Worm (Caenorhabditis elegans) whole organism, L4 larva: ENCODE data around the gene F54D5.3.
"Not testable (repeated sequence)": the region's sequence is repeated elsewhere in the genome, so short reads cannot be mapped to it uniquely, and the experiment has no call there.

ENCODE experiments used
- D1046.2 ChIP-seq: fragments of 200-800 bp; sonication (Bioruptor generic); IDR thresholded peaks from 2 replicates; pipeline ENCODE4 v1.3.6; 2022; ENCODE audit warnings: missing genetic modification characterization, missing compliant biosample characterization
- F37D6.2 ChIP-seq: sonication (generic microtip); optimal IDR thresholded peaks from 2 replicates; lab custom pipeline; 2016; ENCODE audit warnings: mild to moderate bottlenecking, missing genetic modification characterization, missing compliant biosample characterization
- F49E8.2 ChIP-seq: sonication (generic microtip); optimal IDR thresholded peaks from 2 replicates; lab custom pipeline; 2016; ENCODE audit warnings: missing compliant biosample characterization, mild to moderate bottlenecking, missing genetic modification characterization, borderline replicate concordance
- T26A8.4 ChIP-seq: fragments of 200-800 bp; sonication (Bioruptor generic); IDR thresholded peaks from 2 replicates; pipeline ENCODE4 v1.3.6; 2022; ENCODE audit warnings: missing genetic modification characterization, missing compliant biosample characterization
- Y105C5A.15 ChIP-seq: fragments of 200-800 bp; sonication (Bioruptor generic); IDR thresholded peaks from 2 replicates; pipeline ENCODE4 v1.3.6; 2022; ENCODE audit warnings: missing genetic modification characterization, missing compliant biosample characterization
- Y48G9A.11 ChIP-seq: fragments of 200-800 bp; sonication (Bioruptor generic); IDR thresholded peaks from 2 replicates; pipeline ENCODE4 v1.3.6; 2022; ENCODE audit warnings: missing genetic modification reagents, missing genetic modification characterization, missing compliant biosample characterization
- Y75B8A.6 ChIP-seq: fragments of 200-800 bp; sonication (Bioruptor generic); IDR thresholded peaks from 2 replicates; pipeline ENCODE4 v1.3.6; 2022; ENCODE audit warnings: missing genetic modification reagents, missing genetic modification characterization, missing compliant biosample characterization
- ZK337.2 ChIP-seq: fragments of 200-800 bp; sonication (Bioruptor generic); IDR thresholded peaks from 2 replicates; pipeline ENCODE4 v1.3.6; 2022; ENCODE audit warnings: missing genetic modification reagents, missing genetic modification characterization, missing compliant biosample characterization
- ceh-20 ChIP-seq: fragments of 200-800 bp; sonication (Bioruptor generic); IDR thresholded peaks from 2 replicates; pipeline ENCODE4 v1.3.6; 2022; ENCODE audit warnings: missing genetic modification reagents, missing genetic modification characterization, missing compliant biosample characterization
- ceh-44 ChIP-seq: fragments of 200-800 bp; sonication (Bioruptor generic); IDR thresholded peaks from 2 replicates; pipeline ENCODE4 v1.3.6; 2022; ENCODE audit warnings: missing genetic modification reagents, missing genetic modification characterization, missing compliant biosample characterization
- ces-1 ChIP-seq: fragments of 150-350 bp; sonication (generic microtip); optimal IDR thresholded peaks from 4 replicates; lab custom pipeline; 2014; ENCODE audit warnings: missing biosample characterization, missing genetic modification reagents, missing genetic modification characterization
- daf-16 ChIP-seq, 3 experiments: sonication (generic microtip); optimal IDR thresholded peaks; 2 replicates each; lab custom pipeline; 2016 to 2017; ENCODE audit warnings: missing genetic modification characterization in 3 of 3, missing genetic modification reagents in 3 of 3, mild to moderate bottlenecking in 2 of 3, missing compliant biosample characterization in 2 of 3, missing biosample characterization in 1 of 3, moderate library complexity in 1 of 3
- dpl-1 ChIP-seq: fragments of 150-350 bp; optimal IDR thresholded peaks from 2 replicates; lab custom pipeline; 2014; ENCODE audit warnings: missing biosample characterization, missing genetic modification reagents, missing genetic modification characterization
- duxl-1 ChIP-seq: sonication (generic microtip); optimal IDR thresholded peaks from 2 replicates; lab custom pipeline; 2016; ENCODE audit warnings: mild to moderate bottlenecking, missing genetic modification characterization, moderate library complexity, missing compliant biosample characterization; ENCODE audit not compliant: poor library complexity
- egl-43 ChIP-seq: fragments of 200-800 bp; sonication (Bioruptor generic); IDR thresholded peaks from 2 replicates; pipeline ENCODE4 v1.3.6; 2022; ENCODE audit warnings: missing genetic modification reagents, missing genetic modification characterization, missing compliant biosample characterization
- hif-1 ChIP-seq, 2 experiments: sonication (generic microtip); optimal IDR thresholded peaks; 2 replicates each; lab custom pipeline; 2016 to 2017; ENCODE audit warnings: missing compliant biosample characterization in 2 of 2, missing genetic modification characterization in 2 of 2, missing genetic modification reagents in 2 of 2, missing genotype in 2 of 2, mild to moderate bottlenecking in 1 of 2
- hlh-11 ChIP-seq: fragments of 200-800 bp; sonication (Bioruptor generic); optimal IDR thresholded peaks from 2 replicates; lab custom pipeline; 2018; ENCODE audit warnings: mild to moderate bottlenecking, missing genetic modification characterization, missing compliant biosample characterization
- hlh-30 ChIP-seq: sonication (generic microtip); optimal IDR thresholded peaks from 2 replicates; lab custom pipeline; 2017; ENCODE audit warnings: antibody characterized with exemption, mild to moderate bottlenecking, missing genetic modification characterization, missing compliant biosample characterization; ENCODE audit not compliant: insufficient read depth
- hmg-1.1 ChIP-seq: fragments of 200-800 bp; sonication (Bioruptor generic); IDR thresholded peaks from 2 replicates; pipeline ENCODE4 v1.3.6; 2022; ENCODE audit warnings: missing genetic modification reagents, missing genetic modification characterization, missing compliant biosample characterization
- lim-7 ChIP-seq: fragments of 200-800 bp; sonication (Bioruptor generic); IDR thresholded peaks from 2 replicates; pipeline ENCODE4 v1.3.6; 2022; ENCODE audit warnings: missing genetic modification characterization, missing compliant biosample characterization
- lin-13 ChIP-seq: fragments of 150-350 bp; optimal IDR thresholded peaks from 2 replicates; lab custom pipeline; 2014; ENCODE audit warnings: missing biosample characterization, missing genetic modification reagents, missing genetic modification characterization
- lin-15B ChIP-seq: fragments of 150-350 bp; sonication (generic microtip); optimal IDR thresholded peaks from 3 replicates; lab custom pipeline; 2014; ENCODE audit warnings: missing biosample characterization, missing genetic modification characterization
- lin-29 ChIP-seq: fragments of 200-800 bp; sonication (Bioruptor generic); IDR thresholded peaks from 2 replicates; pipeline ENCODE4 v1.3.6; 2022; ENCODE audit warnings: missing genetic modification reagents, missing genetic modification characterization, missing compliant biosample characterization
- lin-38 ChIP-seq: fragments of 200-800 bp; sonication (Bioruptor generic); IDR thresholded peaks from 2 replicates; pipeline ENCODE4 v1.3.6; 2022; ENCODE audit warnings: missing genetic modification reagents, missing genetic modification characterization, missing compliant biosample characterization
- lsy-2 ChIP-seq, 2 experiments: fragments of 150-350 bp in 1 of 2; sonication (generic microtip) in 1 of 2; optimal IDR thresholded peaks; 2 replicates each; lab custom pipeline; 2014 to 2017; ENCODE audit warnings: missing biosample characterization in 2 of 2, missing genetic modification characterization in 2 of 2
- madf-9 ChIP-seq: fragments of 200-800 bp; sonication (Bioruptor generic); conservative IDR thresholded peaks from 2 replicates; pipeline ENCODE4 v1.3.6; 2022; ENCODE audit warnings: missing genetic modification reagents, missing genetic modification characterization, missing compliant biosample characterization
- mdl-1 ChIP-seq, 2 experiments: fragments of 150-350 bp in 1 of 2; sonication (generic microtip) in 1 of 2; optimal IDR thresholded peaks; 2 replicates each; lab custom pipeline; 2014 to 2017; ENCODE audit warnings: missing biosample characterization in 2 of 2, missing genetic modification characterization in 2 of 2
- mep-1 ChIP-seq: fragments of 150-350 bp; sonication (generic microtip); optimal IDR thresholded peaks from 3 replicates; lab custom pipeline; 2014; ENCODE audit warnings: missing biosample characterization, missing genetic modification characterization
- mes-2 ChIP-seq: sonication (generic microtip); optimal IDR thresholded peaks from 2 replicates; lab custom pipeline; 2016; ENCODE audit warnings: missing genotype, mild to moderate bottlenecking, missing genetic modification characterization, missing compliant biosample characterization; ENCODE audit not compliant: poor library complexity, severe bottlenecking
- mxl-2 ChIP-seq: fragments of 200-800 bp; sonication (Bioruptor generic); conservative IDR thresholded peaks from 2 replicates; pipeline ENCODE4 v1.3.6; 2022; ENCODE audit warnings: missing genetic modification reagents, missing genetic modification characterization, missing compliant biosample characterization
- mxl-3 ChIP-seq: fragments of 200-800 bp; sonication (Bioruptor generic); optimal IDR thresholded peaks from 2 replicates; lab custom pipeline; 2018; ENCODE audit warnings: mild to moderate bottlenecking, missing genetic modification characterization, missing compliant biosample characterization
- nhr-11 ChIP-seq: fragments of 150-350 bp; optimal IDR thresholded peaks from 2 replicates; lab custom pipeline; 2014; ENCODE audit warnings: missing biosample characterization, missing genetic modification characterization
- nhr-25 ChIP-seq: sonication (generic microtip); optimal IDR thresholded peaks from 2 replicates; lab custom pipeline; 2017; ENCODE audit warnings: missing genetic modification characterization, mild to moderate bottlenecking, missing compliant biosample characterization, antibody characterized with exemption, moderate library complexity, borderline replicate concordance; ENCODE audit not compliant: insufficient read depth
- nhr-42 ChIP-seq: fragments of 200-800 bp; sonication (Bioruptor generic); IDR thresholded peaks from 2 replicates; pipeline ENCODE4 v1.3.6; 2022; ENCODE audit warnings: missing genetic modification characterization, missing compliant biosample characterization
- nhr-48 ChIP-seq: sonication (generic microtip); optimal IDR thresholded peaks from 2 replicates; lab custom pipeline; 2016; ENCODE audit warnings: mild to moderate bottlenecking, missing genetic modification characterization, missing compliant biosample characterization
- pha-4 ChIP-seq, 2 experiments: fragments of 150-350 bp in 1 of 2; fragments of 200-800 bp in 1 of 2; sonication (Bioruptor generic) in 1 of 2; IDR thresholded peaks in 1 of 2; optimal IDR thresholded peaks in 1 of 2; 2 replicates each; pipeline versions ENCODE4 v1.3.6 to Lab custom; 2014 to 2022; ENCODE audit warnings: missing genetic modification characterization in 2 of 2, missing genetic modification reagents in 2 of 2, missing biosample characterization in 1 of 2, missing compliant biosample characterization in 1 of 2
- set-16 ChIP-seq: fragments of 200-800 bp; sonication (Bioruptor generic); IDR thresholded peaks from 2 replicates; pipeline ENCODE4 v1.3.6; 2022; ENCODE audit warnings: missing genetic modification reagents, missing genetic modification characterization, missing compliant biosample characterization
- spr-1 ChIP-seq: sonication (generic microtip); optimal IDR thresholded peaks from 2 replicates; lab custom pipeline; 2016; ENCODE audit warnings: mild to moderate bottlenecking, missing genetic modification characterization, missing compliant biosample characterization
- tag-97 ChIP-seq: fragments of 200-800 bp; sonication (Bioruptor generic); IDR thresholded peaks from 2 replicates; pipeline ENCODE4 v1.3.6; 2022; ENCODE audit warnings: missing genetic modification characterization, missing compliant biosample characterization
- tra-1 ChIP-seq: fragments of 200-800 bp; sonication (Bioruptor generic); IDR thresholded peaks from 2 replicates; pipeline ENCODE4 v1.3.6; 2022; ENCODE audit warnings: missing genetic modification reagents, missing genetic modification characterization, missing compliant biosample characterization
- unc-130 ChIP-seq: sonication (generic microtip); optimal IDR thresholded peaks from 2 replicates; lab custom pipeline; 2016; ENCODE audit warnings: missing genetic modification reagents, missing genetic modification characterization, missing compliant biosample characterization
- unc-62 ChIP-seq, 3 experiments: fragments of 150-350 bp in 1 of 3; sonication (generic microtip); optimal IDR thresholded peaks in 2 of 3; peaks in 1 of 3; 1 replicate in 1 of 3; 2 replicates in 2 of 3; lab custom pipeline; 2014 to 2017; ENCODE audit warnings: missing biosample characterization in 3 of 3, missing genetic modification characterization in 3 of 3, missing genetic modification reagents in 3 of 3, missing genotype in 1 of 3
- vab-7 ChIP-seq: fragments of 200-800 bp; sonication (Bioruptor generic); IDR thresholded peaks from 2 replicates; pipeline ENCODE4 v1.3.6; 2022; ENCODE audit warnings: missing genetic modification reagents, missing genetic modification characterization, missing compliant biosample characterization
- zfp-2 ChIP-seq: sonication (generic microtip); optimal IDR thresholded peaks from 2 replicates; lab custom pipeline; 2016; ENCODE audit warnings: mild to moderate bottlenecking, missing genetic modification characterization, missing compliant biosample characterization
- zfp-3 ChIP-seq: fragments of 200-800 bp; sonication (Bioruptor generic); conservative IDR thresholded peaks from 2 replicates; pipeline ENCODE4 v1.3.6; 2022; ENCODE audit warnings: missing genetic modification reagents, missing genetic modification characterization, missing compliant biosample characterization

The F54D5.3 gene

ce11 chrII:11534429-11535099 is 37.0 kb upstream of the F54D5.3 start, which contains the start of gene Y62F5A.12:
Gene Y62F5A.12 (minus strand): TSS chrII:11534479.
- peak; percentile 93 for TF ChIP-seq hmg-1.1 (GFP tag; lab: Robert Waterston, UW)
- TF ChIP-seq F49E8.2 (tag; lab: Kevin White, UChicago): peak; percentile 27
- TF ChIP-seq mxl-3 (GFP tag; lab: Kevin White, UChicago): peak; percentile 86
- 0 out of 2 replicates have a peak, but pooled peaks have one; percentile 80 for TF ChIP-seq Y75B8A.6 (GFP tag; lab: Robert Waterston, UW)
- peak; percentile 77 for TF ChIP-seq dpl-1 (GFP tag; lab: Kevin White, UChicago)
- peak; percentile 99 for TF ChIP-seq mes-2 (tag; lab: Kevin White, UChicago)
- peak in 1 of 2 experiments; percentile 68 for TF ChIP-seq daf-16 (GFP tag; optimal IDR thresholded peaks at IDR 0.05; lab: Kevin White, UChicago)
- TF ChIP-seq daf-16, pha-4, unc-62 (tag; optimal IDR thresholded peaks at IDR 0.05; lab: Kevin White, UChicago): not testable (repeated sequence)
- TF ChIP-seq zfp-3 (GFP tag; lab: Robert Waterston, UW): peak; percentile 92
- TF ChIP-seq madf-9 (GFP tag; lab: Robert Waterston, UW): peak; percentile 96
- TF ChIP-seq egl-43 (GFP tag; lab: Robert Waterston, UW): peak; percentile 93
- TF ChIP-seq ceh-44 (GFP tag; lab: Robert Waterston, UW): peak; percentile 99
- TF ChIP-seq nhr-42 (GFP tag; lab: Robert Waterston, UW): peak; percentile 94; the same call in 1 of the 2 replicates
- peak; percentile 96 for TF ChIP-seq pha-4 (GFP tag; IDR thresholded peaks at IDR 0.05; lab: Robert Waterston, UW)
- peak; percentile 99 for TF ChIP-seq ZK337.2 (GFP tag; lab: Robert Waterston, UW)
- peak; percentile 93 for TF ChIP-seq D1046.2 (GFP tag; lab: Robert Waterston, UW)
- TF ChIP-seq lim-7 (GFP tag; lab: Robert Waterston, UW): peak; percentile 82
- TF ChIP-seq lsy-2 (tag; optimal IDR thresholded peaks at IDR 0.05; lab: Kevin White, UChicago): peak; percentile 71 to 82
- peak; percentile 66 for TF ChIP-seq spr-1
- peak; percentile 78 for TF ChIP-seq T26A8.4 (GFP tag; lab: Robert Waterston, UW)
- peak; percentile 88; the same call in 1 of the 2 replicates for TF ChIP-seq tag-97 (GFP tag; lab: Robert Waterston, UW)
- TF ChIP-seq ces-1: peak; percentile 27
- TF ChIP-seq lin-38 (GFP tag; lab: Robert Waterston, UW): peak; percentile 100
- peak in 1 of 2 experiments; percentile 93 for TF ChIP-seq hif-1 (tag; optimal IDR thresholded peaks at IDR 0.05; lab: Kevin White, UChicago)
- peak; percentile 55; the same call in 1 of the 2 replicates for TF ChIP-seq lin-29
- TF ChIP-seq hlh-30 (tag; lab: Kevin White, UChicago): peak; percentile 67
- peak; percentile 95 for TF ChIP-seq tra-1 (GFP tag; lab: Robert Waterston, UW)
- peak; percentile 68 for TF ChIP-seq nhr-11 (tag; lab: Kevin White, UChicago)
- peak; percentile 50 for TF ChIP-seq zfp-2 (tag; lab: Kevin White, UChicago)
- peak; percentile 79 for TF ChIP-seq F37D6.2 (tag; lab: Kevin White, UChicago)
- TF ChIP-seq unc-130 (GFP tag; lab: Kevin White, UChicago): peak; percentile 84
- TF ChIP-seq mep-1 (tag; lab: Kevin White, UChicago): peak; percentile 85
- peak; percentile 65 for TF ChIP-seq hlh-11 (tag; lab: Kevin White, UChicago)
- TF ChIP-seq Y105C5A.15 (GFP tag; lab: Robert Waterston, UW): peak; percentile 70; the same call in 1 of the 2 replicates
- TF ChIP-seq unc-62 (GFP tag; optimal IDR thresholded peaks at IDR 0.05 in 1 of 2; lab: Kevin White, UChicago): peak in 1 of 2 experiments; percentile 66
- TF ChIP-seq mdl-1 (tag; optimal IDR thresholded peaks at IDR 0.05; lab: Kevin White, UChicago): peak; percentile 32 to 38
- peak; percentile 67 for TF ChIP-seq set-16 (GFP tag; lab: Robert Waterston, UW)
- TF ChIP-seq lin-15B (tag; lab: Kevin White, UChicago): peak; percentile 39
- TF ChIP-seq ceh-20: peak; percentile 95
- TF ChIP-seq duxl-1 (tag; lab: Kevin White, UChicago): peak; percentile 70
- peak; percentile 55 for TF ChIP-seq nhr-48 (tag; lab: Kevin White, UChicago)
- TF ChIP-seq vab-7 (GFP tag; lab: Robert Waterston, UW): peak; percentile 96
- TF ChIP-seq Y48G9A.11: peak; percentile 93
- peak; percentile 40 for TF ChIP-seq nhr-25 (tag; lab: Kevin White, UChicago)
- peak; percentile 69 for TF ChIP-seq lin-13
- peak; percentile 80 for TF ChIP-seq mxl-2 (GFP tag; lab: Robert Waterston, UW)
